Worm (Caenorhabditis elegans) whole organism, young adult: ENCODE results near the gene bgnt-1.5.

Experiments
- B0035.1 ChIP-seq: sonication (generic microtip); optimal IDR thresholded peaks from 2 replicates; lab custom pipeline; 2016; ENCODE audit warnings: missing genetic modification characterization, mild to moderate bottlenecking, missing compliant biosample characterization, missing genotype, missing genetic modification reagents
- nhr-80 ChIP-seq: sonication (generic microtip); optimal IDR thresholded peaks from 2 replicates; lab custom pipeline; 2016; ENCODE audit warnings: missing genetic modification characterization, missing compliant biosample characterization

ce11 chrX:13182012-13182411, 50.1 kb downstream of the bgnt-1.5 start:
- TF ChIP-seq B0035.1 (tag; lab: Kevin White, UChicago): no peak
- TF ChIP-seq nhr-80 (tag; lab: Kevin White, UChicago): no peak
